Worm (Caenorhabditis elegans) whole organism, L2 larva: ENCODE data around the gene T25D10.1.

Experiments
- Y55F3AM.14 ChIP-seq: fragments of 200-800 bp; sonication (Bioruptor generic); optimal IDR thresholded peaks from 2 replicates; lab custom pipeline; 2018; ENCODE audit warnings: mild to moderate bottlenecking, missing genetic modification characterization, missing compliant biosample characterization
- blmp-1 ChIP-seq: sonication (generic microtip); optimal IDR thresholded peaks from 2 replicates; lab custom pipeline; 2017; ENCODE audit warnings: missing genetic modification characterization, mild to moderate bottlenecking, missing compliant biosample characterization, antibody characterized with exemption, moderate library complexity; ENCODE audit not compliant: insufficient read depth
- ceh-82 ChIP-seq: fragments of 150-350 bp; optimal IDR thresholded peaks from 2 replicates; lab custom pipeline; 2014; ENCODE audit warnings: missing biosample characterization, missing genetic modification characterization
- fos-1 ChIP-seq: fragments of 150-350 bp; optimal IDR thresholded peaks from 2 replicates; lab custom pipeline; 2014; ENCODE audit warnings: missing biosample characterization, missing genetic modification characterization
- lin-39 ChIP-seq: fragments of 150-350 bp; optimal IDR thresholded peaks from 2 replicates; lab custom pipeline; 2014; ENCODE audit warnings: missing biosample characterization, missing genetic modification reagents, missing genetic modification characterization
- lsy-2 ChIP-seq, 2 experiments: fragments of 150-350 bp in 1 of 2; sonication (generic microtip) in 1 of 2; optimal IDR thresholded peaks; 2 replicates each; lab custom pipeline; 2014 to 2017; ENCODE audit warnings: missing biosample characterization in 2 of 2, missing genetic modification characterization in 2 of 2
- nhr-129 ChIP-seq: fragments of 150-350 bp; optimal IDR thresholded peaks from 2 replicates; lab custom pipeline; 2014; ENCODE audit warnings: missing biosample characterization, missing genetic modification characterization
- nhr-23 ChIP-seq: fragments of 150-350 bp; optimal IDR thresholded peaks from 2 replicates; lab custom pipeline; 2014; ENCODE audit warnings: missing biosample characterization, missing genetic modification reagents, missing genetic modification characterization
- nhr-25 ChIP-seq: fragments of 150-350 bp; sonication (generic microtip); optimal IDR thresholded peaks from 3 replicates; lab custom pipeline; 2014; ENCODE audit warnings: missing biosample characterization, missing genetic modification characterization
- nhr-6 ChIP-seq: fragments of 150-350 bp; optimal IDR thresholded peaks from 2 replicates; lab custom pipeline; 2014; ENCODE audit warnings: missing biosample characterization, missing genetic modification characterization
- unc-39 ChIP-seq: fragments of 150-350 bp; optimal IDR thresholded peaks from 2 replicates; lab custom pipeline; 2014; ENCODE audit warnings: missing biosample characterization, missing genetic modification characterization
- unc-62 ChIP-seq: fragments of 150-350 bp; optimal IDR thresholded peaks from 2 replicates; lab custom pipeline; 2014; ENCODE audit warnings: missing biosample characterization, missing genetic modification reagents, missing genetic modification characterization
- ztf-11 ChIP-seq: sonication (generic microtip); optimal IDR thresholded peaks from 2 replicates; lab custom pipeline; 2017; ENCODE audit warnings: missing biosample characterization, missing genetic modification characterization
- ztf-4 ChIP-seq: fragments of 150-350 bp; optimal IDR thresholded peaks from 2 replicates; lab custom pipeline; 2014; ENCODE audit warnings: missing biosample characterization, missing genetic modification characterization

DNA sequence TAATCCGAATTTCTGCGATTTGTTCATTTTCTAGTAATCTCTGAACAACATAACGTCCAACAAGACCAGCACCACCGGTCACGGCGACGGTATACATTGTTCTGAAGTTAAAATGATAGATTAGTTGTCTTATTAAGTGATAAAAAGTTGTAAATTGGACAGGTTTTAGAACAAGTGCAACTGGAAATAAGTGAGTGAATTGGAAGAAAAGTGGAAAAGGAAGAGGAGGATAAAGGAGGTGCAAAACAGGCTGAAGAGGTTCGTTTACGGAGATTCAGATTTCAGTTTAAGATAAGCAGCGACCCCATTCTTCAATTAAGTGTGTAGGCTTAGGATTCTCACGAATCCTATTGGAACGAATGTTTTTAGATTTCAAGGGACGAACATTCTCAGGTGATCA lies 44.3 kb upstream of the T25D10.1 start, which contains the start of gene C32D5.12:
- TF ChIP-seq ztf-4 (tag; lab: Kevin White, UChicago) (no peak), ceh-82 (no peak), nhr-23 (tag; lab: Kevin White, UChicago) (no peak), fos-1 (tag; lab: Kevin White, UChicago) (no peak), Y55F3AM.14 (GFP tag; lab: Kevin White, UChicago) (no peak), nhr-25 (tag; lab: Kevin White, UChicago) (no peak), nhr-6 (tag; lab: Kevin White, UChicago) (no peak), lin-39 (tag; lab: Kevin White, UChicago) (no peak), blmp-1 (no peak), unc-62 (GFP tag; lab: Kevin White, UChicago) (no peak), nhr-129 (tag; lab: Kevin White, UChicago) (no peak), ztf-11 (tag; lab: Kevin White, UChicago) (no peak), unc-39 (no peak), lsy-2 (tag; optimal IDR thresholded peaks at IDR 0.05; lab: Kevin White, UChicago) (no peak)
